Worm (Caenorhabditis elegans): ENCODE results near the gene nhx-3.

ce11 chrV:7580378-7580777 is 35.1 kb upstream of the nhx-3 start, which contains the start of gene ets-6:
- no peak for TF ChIP-seq ama-1 (optimal IDR thresholded peaks at IDR 0.05)
- no peak for TF ChIP-seq lin-11 (tag; optimal IDR thresholded peaks at IDR 0.05)

Measured in whole organism, late embryonic.